Fruit fly (Drosophila melanogaster) S2 (cell line): ENCODE data around the gene Pka-C2.

Experiments used
- CG8478 ChIP-seq: fragments of >200 bp; optimal IDR thresholded peaks from 2 replicates; lab custom pipeline; 2018
- CTCF ChIP-seq, 2 experiments: fragments of >200 bp; optimal IDR thresholded peaks; 2 replicates each; lab custom pipeline; 2018

- TF ChIP-seq CG8478 (lab: Kevin White, UChicago) (no peak), CTCF (optimal IDR thresholded peaks at IDR 0.05; lab: Kevin White, UChicago) (no peak)
These were observed 48.5 kb downstream of the Pka-C2 start, which contains the start of gene PH4alphaPV for dm6 chr3R:30648451-30648850.
